Fruit fly (Drosophila melanogaster) whole organism, embryonic: ENCODE results near the gene Gclc.

Source experiments
- B-H1 ChIP-seq: fragments of 200-800 bp; sonication (Bioruptor generic); IDR thresholded peaks from 3 replicates; pipeline ENCODE4 v1.3.6; 2022; ENCODE audit warnings: missing biosample characterization, missing genetic modification characterization
- BtbVII ChIP-seq: fragments of 200-800 bp; sonication (Bioruptor generic); optimal IDR thresholded peaks from 3 replicates; lab custom pipeline; 2017; ENCODE audit warnings: missing biosample characterization, mild to moderate bottlenecking, missing genetic modification characterization
- Bteb2 ChIP-seq: fragments of 200-800 bp; sonication (Bioruptor generic); optimal IDR thresholded peaks from 2 replicates; lab custom pipeline; 2016; ENCODE audit warnings: missing biosample characterization, missing genetic modification characterization
- C15 ChIP-seq: fragments of 200-800 bp; sonication (Bioruptor generic); IDR thresholded peaks from 3 replicates; pipeline ENCODE4 v1.3.6; 2022; ENCODE audit warnings: missing biosample characterization, missing genetic modification characterization
- CG10366 ChIP-seq: fragments of 200-800 bp; sonication (Bioruptor generic); IDR thresholded peaks from 2 replicates; pipeline ENCODE4 v1.3.6; 2022; ENCODE audit warnings: missing biosample characterization, missing genetic modification characterization
- CG10543 ChIP-seq: fragments of 200-800 bp; sonication (Bioruptor generic); optimal IDR thresholded peaks from 3 replicates; lab custom pipeline; 2017; ENCODE audit warnings: missing biosample characterization, mild to moderate bottlenecking, missing genetic modification characterization, moderate library complexity
- CG11398 ChIP-seq: fragments of 200-800 bp; sonication (Bioruptor generic); optimal IDR thresholded peaks from 2 replicates; lab custom pipeline; 2016; ENCODE audit warnings: missing biosample characterization, missing genetic modification characterization
- CG14965 ChIP-seq: fragments of 200-800 bp; sonication (Bioruptor generic); optimal IDR thresholded peaks from 2 replicates; lab custom pipeline; 2016; ENCODE audit warnings: missing biosample characterization, missing genetic modification characterization, borderline replicate concordance
- CG1529 ChIP-seq: fragments of 200-800 bp; sonication (Bioruptor generic); optimal IDR thresholded peaks from 3 replicates; lab custom pipeline; 2018; ENCODE audit warnings: missing biosample characterization, missing genetic modification characterization
- CG16863 ChIP-seq: fragments of 200-800 bp; sonication (Bioruptor generic); optimal IDR thresholded peaks from 3 replicates; lab custom pipeline; 2016; ENCODE audit warnings: missing biosample characterization, missing genetic modification characterization
- CG17359 ChIP-seq: fragments of 200-800 bp; sonication (Bioruptor generic); optimal IDR thresholded peaks from 3 replicates; lab custom pipeline; 2018; ENCODE audit warnings: missing biosample characterization, mild to moderate bottlenecking, missing genetic modification characterization, moderate library complexity
- CG17568 ChIP-seq: fragments of 200-800 bp; sonication (Bioruptor generic); optimal IDR thresholded peaks from 2 replicates; lab custom pipeline; 2018; ENCODE audit warnings: missing biosample characterization, mild to moderate bottlenecking, missing genetic modification characterization, moderate library complexity
- CG18476 ChIP-seq: fragments of 200-800 bp; sonication (Bioruptor generic); optimal IDR thresholded peaks from 2 replicates; lab custom pipeline; 2016; ENCODE audit warnings: missing biosample characterization, mild to moderate bottlenecking, missing genetic modification characterization
- CG32772 ChIP-seq: fragments of 200-800 bp; sonication (Bioruptor generic); IDR thresholded peaks from 2 replicates; pipeline ENCODE4 v1.3.6; 2022; ENCODE audit warnings: missing biosample characterization, missing genetic modification characterization
- CG43689 ChIP-seq: fragments of 200-800 bp; sonication (Bioruptor generic); IDR thresholded peaks from 2 replicates; pipeline ENCODE4 v1.3.6; 2022; ENCODE audit warnings: missing biosample characterization, missing genetic modification characterization
- CG4707 ChIP-seq: fragments of 200-800 bp; sonication (Bioruptor generic); optimal IDR thresholded peaks from 2 replicates; lab custom pipeline; 2018; ENCODE audit warnings: missing biosample characterization, mild to moderate bottlenecking, missing genetic modification characterization, moderate library complexity
- CG4730 ChIP-seq: fragments of 200-800 bp; sonication (Bioruptor generic); IDR thresholded peaks from 2 replicates; pipeline ENCODE4 v1.3.6; 2022; ENCODE audit warnings: missing biosample characterization, missing genetic modification characterization
- CG4820 ChIP-seq: fragments of 200-800 bp; sonication (Bioruptor generic); optimal IDR thresholded peaks from 3 replicates; lab custom pipeline; 2016; ENCODE audit warnings: missing biosample characterization, missing genetic modification characterization
- CG6254 ChIP-seq: fragments of 200-800 bp; sonication (Bioruptor generic); optimal IDR thresholded peaks from 3 replicates; lab custom pipeline; 2017; ENCODE audit warnings: mild to moderate bottlenecking, missing biosample characterization, missing genetic modification reagents, missing genetic modification characterization
- CG7987 ChIP-seq: fragments of 200-800 bp; sonication (Bioruptor generic); optimal IDR thresholded peaks from 2 replicates; lab custom pipeline; 2018; ENCODE audit warnings: missing biosample characterization, mild to moderate bottlenecking, missing genetic modification characterization, moderate library complexity
- CG8089 ChIP-seq: fragments of 200-800 bp; sonication (Bioruptor generic); optimal IDR thresholded peaks from 3 replicates; lab custom pipeline; 2016; ENCODE audit warnings: missing biosample characterization, missing genetic modification characterization
- CG8359 ChIP-seq: fragments of 200-800 bp; sonication (Bioruptor generic); optimal IDR thresholded peaks from 2 replicates; lab custom pipeline; 2017; ENCODE audit warnings: missing biosample characterization, mild to moderate bottlenecking, missing genetic modification characterization, borderline replicate concordance
- CG8478 ChIP-seq: fragments of >200 bp; optimal IDR thresholded peaks from 2 replicates; lab custom pipeline; 2018
- Camta ChIP-seq: fragments of 200-800 bp; sonication (Bioruptor generic); optimal IDR thresholded peaks from 2 replicates; lab custom pipeline; 2016; ENCODE audit warnings: missing biosample characterization, missing genetic modification characterization
- CkIIα-i1 ChIP-seq: fragments of 200-800 bp; sonication (Bioruptor generic); IDR thresholded peaks from 2 replicates; pipeline ENCODE4 v1.3.6; 2022; ENCODE audit warnings: missing biosample characterization, missing genetic modification characterization
- CrebB ChIP-seq: fragments of 200-800 bp; sonication (Bioruptor generic); optimal IDR thresholded peaks from 3 replicates; lab custom pipeline; 2018; ENCODE audit warnings: missing biosample characterization, mild to moderate bottlenecking, missing genetic modification characterization
- Doc2 ChIP-seq: fragments of 200-800 bp; sonication (Bioruptor generic); IDR thresholded peaks from 2 replicates; pipeline ENCODE4 v1.3.6; 2022; ENCODE audit warnings: missing biosample characterization, missing genetic modification characterization
- Gug ChIP-seq: fragments of 200-800 bp; sonication (Bioruptor generic); IDR thresholded peaks from 4 replicates; pipeline ENCODE4 v1.3.6; 2022; ENCODE audit warnings: missing biosample characterization, missing genetic modification characterization
- HHEX ChIP-seq: fragments of 200-800 bp; sonication (Bioruptor generic); optimal IDR thresholded peaks from 3 replicates; lab custom pipeline; 2017; ENCODE audit warnings: missing biosample characterization, mild to moderate bottlenecking, missing genetic modification characterization, missing genetic modification reagents
- Pdp1 ChIP-seq, 2 experiments: fragments of 200-800 bp; sonication (Bioruptor generic); optimal IDR thresholded peaks; 3 replicates each; lab custom pipeline; 2016; ENCODE audit warnings: missing biosample characterization in 2 of 2, missing genetic modification characterization in 2 of 2, mild to moderate bottlenecking in 1 of 2, moderate library complexity in 1 of 2
- Rx ChIP-seq: fragments of 200-800 bp; sonication (Bioruptor generic); IDR thresholded peaks from 2 replicates; pipeline ENCODE4 v1.3.6; 2022; ENCODE audit warnings: missing biosample characterization, missing genetic modification characterization
- TFAM ChIP-seq: fragments of 200-800 bp; sonication (Bioruptor generic); optimal IDR thresholded peaks from 2 replicates; lab custom pipeline; 2017; ENCODE audit warnings: missing biosample characterization, missing genetic modification characterization, inconsistent platforms
- Tbp ChIP-seq: fragments of >200 bp; optimal IDR thresholded peaks from 2 replicates; lab custom pipeline; 2018; ENCODE audit warnings: missing biosample characterization, missing genetic modification characterization
- bab2 ChIP-seq: fragments of 200-800 bp; sonication (Bioruptor generic); optimal IDR thresholded peaks from 2 replicates; lab custom pipeline; 2016; ENCODE audit warnings: missing biosample characterization, missing genetic modification characterization
- cas ChIP-seq: fragments of 200-800 bp; sonication (Bioruptor generic); IDR thresholded peaks from 2 replicates; pipeline ENCODE4 v1.3.6; 2022; ENCODE audit warnings: missing biosample characterization, missing genetic modification characterization
- cato ChIP-seq: fragments of 200-800 bp; sonication (Bioruptor generic); optimal IDR thresholded peaks from 2 replicates; lab custom pipeline; 2016; ENCODE audit warnings: missing biosample characterization, missing genetic modification characterization, borderline replicate concordance
- chinmo ChIP-seq: fragments of 200-800 bp; sonication (Bioruptor generic); IDR thresholded peaks from 4 replicates; pipeline ENCODE4 v1.3.6; 2022; ENCODE audit warnings: missing biosample characterization, missing genetic modification characterization; ENCODE audit not compliant: partially characterized antibody
- ci ChIP-seq: fragments of 200-800 bp; sonication (Bioruptor generic); IDR thresholded peaks from 3 replicates; pipeline ENCODE4 v1.3.6; 2022; ENCODE audit warnings: missing biosample characterization, missing genetic modification characterization
- crol ChIP-seq: fragments of 200-800 bp; sonication (Bioruptor generic); IDR thresholded peaks from 2 replicates; pipeline ENCODE4 v1.3.6; 2022; ENCODE audit warnings: missing biosample characterization, missing genetic modification characterization
- danr ChIP-seq: fragments of 200-800 bp; sonication (Bioruptor generic); IDR thresholded peaks from 2 replicates; pipeline ENCODE4 v1.3.6; 2022; ENCODE audit warnings: missing biosample characterization, missing genetic modification characterization
- dm ChIP-seq: fragments of 200-800 bp; sonication (Bioruptor generic); optimal IDR thresholded peaks from 3 replicates; lab custom pipeline; 2016; ENCODE audit warnings: missing biosample characterization, missing genetic modification characterization
- fd64A ChIP-seq: fragments of 200-800 bp; sonication (Bioruptor generic); optimal IDR thresholded peaks from 3 replicates; lab custom pipeline; 2018; ENCODE audit warnings: missing biosample characterization, mild to moderate bottlenecking, missing genetic modification characterization
- hb ChIP-seq: fragments of 200-800 bp; sonication (Bioruptor generic); IDR thresholded peaks from 3 replicates; pipeline ENCODE4 v1.3.6; 2022; ENCODE audit warnings: missing biosample characterization, missing genetic modification characterization; ENCODE audit not compliant: partially characterized antibody
- ind ChIP-seq: fragments of 200-800 bp; sonication (Bioruptor generic); optimal IDR thresholded peaks from 3 replicates; lab custom pipeline; 2016; ENCODE audit warnings: missing biosample characterization, missing genetic modification characterization
- kah ChIP-seq: fragments of 200-800 bp; sonication (Bioruptor generic); optimal IDR thresholded peaks from 2 replicates; lab custom pipeline; 2018; ENCODE audit warnings: missing biosample characterization, mild to moderate bottlenecking, missing genetic modification characterization
- kni ChIP-seq: fragments of 200-800 bp; sonication (Bioruptor generic); optimal IDR thresholded peaks from 3 replicates; lab custom pipeline; 2017; ENCODE audit warnings: mild to moderate bottlenecking, missing biosample characterization, missing genetic modification reagents, missing genetic modification characterization
- maf-S ChIP-seq: fragments of 200-800 bp; sonication (Bioruptor generic); optimal IDR thresholded peaks from 2 replicates; lab custom pipeline; 2016; ENCODE audit warnings: missing biosample characterization, missing genetic modification characterization
- nerfin-1 ChIP-seq: fragments of 200-800 bp; sonication (Bioruptor generic); optimal IDR thresholded peaks from 3 replicates; lab custom pipeline; 2019; ENCODE audit warnings: missing biosample characterization, mild to moderate bottlenecking, missing genetic modification characterization, moderate library complexity
- wdn ChIP-seq: fragments of 200-800 bp; sonication (Bioruptor generic); IDR thresholded peaks from 2 replicates; pipeline ENCODE4 v1.3.6; 2022; ENCODE audit warnings: missing biosample characterization, missing genetic modification characterization
- zf30C ChIP-seq: fragments of 200-800 bp; sonication (Bioruptor generic); optimal IDR thresholded peaks from 3 replicates; lab custom pipeline; 2018; ENCODE audit warnings: missing biosample characterization, mild to moderate bottlenecking, missing genetic modification characterization

Gclc gene

DNA sequence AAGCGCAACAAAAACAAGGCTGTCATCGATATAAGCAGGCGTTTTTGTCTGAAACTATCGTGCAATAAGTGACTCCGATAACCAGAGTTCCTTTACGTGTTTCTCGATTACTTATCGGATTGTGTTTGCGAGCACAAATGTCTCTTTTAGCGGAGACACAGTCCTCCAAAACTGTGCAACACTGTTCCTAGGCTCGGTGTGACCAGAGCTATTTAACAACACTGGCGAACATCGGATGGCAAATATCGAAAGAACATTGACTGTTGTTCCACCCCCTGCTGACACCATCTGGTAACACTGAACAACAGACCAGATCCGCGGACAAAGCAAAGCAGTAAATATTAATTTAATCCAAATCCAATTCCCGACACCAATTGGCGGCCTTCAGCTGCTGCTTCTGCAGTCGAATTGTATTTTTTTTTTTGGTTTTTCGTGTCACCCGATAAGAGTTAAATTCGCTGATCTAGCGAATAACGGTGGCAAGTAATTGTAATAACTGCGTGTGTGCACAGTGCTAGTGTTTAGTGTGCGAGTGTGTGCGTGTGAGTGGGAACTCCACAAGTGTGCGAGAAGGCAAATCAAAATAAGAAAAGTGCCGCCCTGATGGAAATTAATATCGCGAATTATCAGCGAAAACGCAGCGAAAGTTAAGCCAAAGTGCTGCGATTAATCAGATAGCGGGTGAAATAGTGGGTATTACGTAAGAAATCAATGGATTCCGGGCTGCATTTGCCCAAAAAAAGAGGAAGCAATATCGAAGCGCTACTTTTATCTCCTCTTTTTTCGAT lies 54.4 kb downstream of the Gclc start, which contains the start of gene mys (continued):
- TF ChIP-seq CG32772 (GFP tag; lab: Robert Waterston, UW), result peak; percentile 33; the same call in 1 of the 2 replicates
- peak; percentile 77 for TF ChIP-seq CG7987
- peak; percentile 71 for TF ChIP-seq ind (GFP tag; lab: Kevin White, UChicago)
- TF ChIP-seq TFAM, result no peak
- TF ChIP-seq crol (GFP tag; lab: Robert Waterston, UW), result no peak
- TF ChIP-seq Camta (GFP tag; lab: Kevin White, UChicago), result peak; percentile 31
- peak; percentile 70; the same call in 2 of the 4 replicates for TF ChIP-seq chinmo (GFP tag; lab: Robert Waterston, UW)
- TF ChIP-seq CG11398 (GFP tag; lab: Kevin White, UChicago), result peak; percentile 34
- no peak for TF ChIP-seq CG4707 (GFP tag; lab: Kevin White, UChicago)
- no peak for TF ChIP-seq cato
- no peak for TF ChIP-seq CG10543
- TF ChIP-seq HHEX (GFP tag; lab: Kevin White, UChicago), result peak; percentile 37
- peak; percentile 54 for TF ChIP-seq kah (GFP tag; lab: Kevin White, UChicago)
- no peak for TF ChIP-seq danr (GFP tag; lab: Robert Waterston, UW)
- TF ChIP-seq cas (GFP tag; lab: Robert Waterston, UW), result peak; percentile 65
- TF ChIP-seq CkIIα-i1 (GFP tag; lab: Robert Waterston, UW), result no peak
- TF ChIP-seq Doc2 (GFP tag; lab: Robert Waterston, UW), result no peak
- TF ChIP-seq dm (GFP tag; lab: Kevin White, UChicago), result peak; percentile 13
- TF ChIP-seq CG8359 (GFP tag; lab: Kevin White, UChicago), result no peak
- TF ChIP-seq CG10366 (GFP tag; lab: Robert Waterston, UW), result peak; percentile 44; the same call in 1 of the 2 replicates
- TF ChIP-seq Gug (GFP tag; lab: Robert Waterston, UW), result peak; percentile 62; the same call in 1 of the 4 replicates
- no peak for TF ChIP-seq B-H1
- peak; percentile 80 for TF ChIP-seq maf-S (GFP tag; lab: Kevin White, UChicago)
- TF ChIP-seq CG17359 (tag; lab: Kevin White, UChicago), result peak; percentile 20
- peak; percentile 61 for TF ChIP-seq wdn
- no peak for TF ChIP-seq CG1529 (GFP tag; lab: Kevin White, UChicago)
- TF ChIP-seq CG8478 (lab: Kevin White, UChicago), result no peak
- TF ChIP-seq Rx (GFP tag; lab: Robert Waterston, UW), result no peak
- TF ChIP-seq BtbVII (GFP tag; lab: Kevin White, UChicago), result peak; percentile 73
- TF ChIP-seq ci, result peak; percentile 83
- peak; percentile 1 for TF ChIP-seq fd64A
- peak; percentile 92 for TF ChIP-seq hb (GFP tag; lab: Robert Waterston, UW)
- TF ChIP-seq CG8089 (GFP tag; lab: Kevin White, UChicago), result peak; percentile 48
- TF ChIP-seq nerfin-1, result no peak
- peak; percentile 72 for TF ChIP-seq bab2
- TF ChIP-seq CG16863 (GFP tag; lab: Kevin White, UChicago), result peak; percentile 59
- peak; percentile 39 for TF ChIP-seq Bteb2 (GFP tag; lab: Kevin White, UChicago)
- TF ChIP-seq CG14965, result no peak
- no peak for TF ChIP-seq CG18476 (GFP tag; lab: Kevin White, UChicago)
- TF ChIP-seq CrebB (tag; lab: Kevin White, UChicago), result peak; percentile 64
- no peak for TF ChIP-seq C15
- TF ChIP-seq CG4820 (GFP tag; lab: Kevin White, UChicago), result peak; percentile 46
- no peak for TF ChIP-seq zf30C
- no peak for TF ChIP-seq CG43689 (GFP tag; lab: Robert Waterston, UW)
- peak; percentile 21 for TF ChIP-seq CG17568 (GFP tag; lab: Kevin White, UChicago)
- peak; percentile 43 for TF ChIP-seq kni (GFP tag; lab: Kevin White, UChicago)
- peak; percentile 58 to 68 for TF ChIP-seq Pdp1 (GFP tag; optimal IDR thresholded peaks at IDR 0.05; lab: Kevin White, UChicago)
- no peak for TF ChIP-seq Tbp (GFP tag; lab: Kevin White, UChicago)
- no peak for TF ChIP-seq CG6254
- 0 out of 2 replicates have a peak, but pooled peaks have one; percentile 36 for TF ChIP-seq CG4730
